Worm (Caenorhabditis elegans): ENCODE results near the gene F47B8.10.

The F47B8.10 gene

ce11 chrV:14358577-14358976, 16.8 kb downstream of the F47B8.10 start, which contains the start of gene Y49A3A.4:
Y49A3A.4 (minus strand) TSS chrV:14358890.
- TF ChIP-seq C34F6.9 (tag; optimal IDR thresholded peaks at IDR 0.05): no peak
- TF ChIP-seq snpc-4 (tag; optimal IDR thresholded peaks at IDR 0.05): peak; percentile 89
- no peak for TF ChIP-seq fos-1 (tag; optimal IDR thresholded peaks at IDR 0.05)
- no peak for TF ChIP-seq nhr-21 (tag; optimal IDR thresholded peaks at IDR 0.05)
- no peak for TF ChIP-seq skn-1 (tag; optimal IDR thresholded peaks at IDR 0.05)

DNA sequence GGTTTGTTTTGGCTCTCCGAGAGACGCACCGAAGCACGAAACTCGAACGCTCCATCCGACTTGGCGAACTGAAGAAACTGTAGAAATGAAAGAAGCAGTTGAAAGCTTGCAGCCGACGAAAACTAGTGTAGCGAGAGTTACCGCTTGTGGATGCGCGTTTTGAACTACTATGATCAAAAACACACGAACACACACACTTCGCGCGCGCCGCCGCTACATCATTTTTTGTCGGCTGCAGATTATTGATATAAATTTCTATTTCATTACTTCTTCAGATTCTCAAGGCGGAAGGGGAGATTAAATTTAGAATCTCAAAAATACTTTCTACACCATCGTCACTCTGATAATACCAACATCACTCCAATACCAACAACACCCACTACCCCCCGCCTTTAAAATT, 20.2 kb downstream of the F47B8.10 start:
- no peak for TF ChIP-seq nhr-25 (tag; optimal IDR thresholded peaks at IDR 0.05)
- no peak for TF ChIP-seq ztf-4 (tag; optimal IDR thresholded peaks at IDR 0.05)
- no peak for TF ChIP-seq nhr-237 (tag; optimal IDR thresholded peaks at IDR 0.05)
- no peak for TF ChIP-seq lin-13 (GFP tag; optimal IDR thresholded peaks at IDR 0.05)
- no peak for TF ChIP-seq lin-11 (tag; optimal IDR thresholded peaks at IDR 0.05)
- TF ChIP-seq ZK546.5 (tag; optimal IDR thresholded peaks at IDR 0.05): no peak
- no peak for TF ChIP-seq lsy-2 (tag; optimal IDR thresholded peaks at IDR 0.05)
- TF ChIP-seq Y55F3AM.14 (GFP tag; optimal IDR thresholded peaks at IDR 0.05): no peak
- TF ChIP-seq dmd-4 (tag; optimal IDR thresholded peaks at IDR 0.05): no peak
- no peak for TF ChIP-seq sem-4 (tag; optimal IDR thresholded peaks at IDR 0.05)
- no peak for TF ChIP-seq nhr-12 (tag; optimal IDR thresholded peaks at IDR 0.05)
- no peak for TF ChIP-seq nhr-23 (tag; optimal IDR thresholded peaks at IDR 0.05)

- TF ChIP-seq sem-4 (tag; optimal IDR thresholded peaks at IDR 0.05) (peak; percentile 6), ztf-11 (tag; optimal IDR thresholded peaks at IDR 0.05) (no peak), lsy-2 (tag; optimal IDR thresholded peaks at IDR 0.05) (peak in 1 of 2 experiments; percentile 74), fos-1 (tag; optimal IDR thresholded peaks at IDR 0.05) (peak; percentile 12), blmp-1 (tag; optimal IDR thresholded peaks at IDR 0.05; ENCODE audit: insufficient read depth) (peak; percentile 64), egl-27 (tag; optimal IDR thresholded peaks at IDR 0.05) (no peak), gmeb-1 (tag; optimal IDR thresholded peaks at IDR 0.05) (no peak)
Observed at ce11 chrV:14364586-14365248, 22.9 kb downstream of the F47B8.10 start.

DNA sequence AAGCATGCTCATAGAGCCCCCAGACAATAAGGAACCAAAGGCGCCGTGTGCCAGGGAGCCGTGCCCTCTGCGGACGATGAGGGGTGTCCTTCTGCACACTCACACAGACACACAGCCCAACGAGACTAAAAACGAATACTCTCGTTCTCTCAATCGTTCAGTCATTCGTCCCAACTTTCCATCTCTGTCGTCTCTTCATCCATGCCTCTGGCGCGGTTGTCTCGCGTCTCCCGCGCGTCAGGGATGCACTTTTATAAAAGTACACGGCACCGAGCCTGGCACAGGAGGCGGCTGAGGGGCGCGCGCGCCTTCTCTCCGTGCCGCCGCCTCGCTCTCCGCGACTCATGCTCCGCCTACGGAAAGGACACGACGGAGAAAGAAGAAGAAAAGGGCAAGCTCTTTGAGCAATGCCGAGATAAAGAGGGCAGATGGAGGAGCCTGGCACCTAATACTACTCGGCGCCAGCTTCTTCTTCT, 24.8 kb downstream of the F47B8.10 start:
- TF ChIP-seq unc-55 (GFP tag; optimal IDR thresholded peaks at IDR 0.05) (peak; percentile 88), mab-5 (tag; optimal IDR thresholded peaks at IDR 0.05) (no peak), nhr-6 (tag; optimal IDR thresholded peaks at IDR 0.05) (no peak), elt-1 (tag; optimal IDR thresholded peaks at IDR 0.05) (no peak), lin-13 (GFP tag; optimal IDR thresholded peaks at IDR 0.05) (peak; percentile 57), nhr-21 (tag; optimal IDR thresholded peaks at IDR 0.05) (peak; percentile 85), sma-3 (GFP tag; optimal IDR thresholded peaks at IDR 0.05) (peak; percentile 46), nhr-23 (tag; optimal IDR thresholded peaks at IDR 0.05) (no peak), mbf-1 (tag; optimal IDR thresholded peaks at IDR 0.05) (no peak), lsy-2 (tag; optimal IDR thresholded peaks at IDR 0.05) (peak in 1 of 2 experiments; percentile 78), ztf-4 (tag; optimal IDR thresholded peaks at IDR 0.05) (no peak), nhr-77 (tag; optimal IDR thresholded peaks at IDR 0.05) (peak; percentile 58), crh-2 (tag; optimal IDR thresholded peaks at IDR 0.05) (peak; percentile 44), C34F6.9 (tag; optimal IDR thresholded peaks at IDR 0.05) (peak; percentile 52), gmeb-1 (tag; optimal IDR thresholded peaks at IDR 0.05) (no peak), unc-39 (tag; optimal IDR thresholded peaks at IDR 0.05) (no peak), elt-3 (tag; optimal IDR thresholded peaks at IDR 0.05) (no peak), Y55F3AM.14 (GFP tag; optimal IDR thresholded peaks at IDR 0.05) (peak; percentile 87), sma-9 (GFP tag; optimal IDR thresholded peaks at IDR 0.05) (peak; percentile 89), sma-9 (tag; optimal IDR thresholded peaks at IDR 0.05) (no peak), sem-4 (tag; optimal IDR thresholded peaks at IDR 0.05) (peak; percentile 69), lin-11 (tag; optimal IDR thresholded peaks at IDR 0.05) (peak; percentile 33), ZK546.5 (tag; optimal IDR thresholded peaks at IDR 0.05) (no peak), blmp-1 (tag; optimal IDR thresholded peaks at IDR 0.05; ENCODE audit: insufficient read depth) (peak; percentile 46), ztf-11 (tag; optimal IDR thresholded peaks at IDR 0.05) (no peak), fos-1 (tag; optimal IDR thresholded peaks at IDR 0.05) (peak; percentile 76), nhr-11 (tag; optimal IDR thresholded peaks at IDR 0.05) (no peak), ceh-16 (tag; optimal IDR thresholded peaks at IDR 0.05) (no peak), egl-27 (tag; optimal IDR thresholded peaks at IDR 0.05) (peak; percentile 55), nhr-237 (tag; optimal IDR thresholded peaks at IDR 0.05) (no peak), nhr-10 (tag; optimal IDR thresholded peaks at IDR 0.05) (no peak), R02D3.7 (tag; optimal IDR thresholded peaks at IDR 0.05) (no peak), zag-1 (tag; optimal IDR thresholded peaks at IDR 0.05) (peak; percentile 82), ama-1 (optimal IDR thresholded peaks at IDR 0.05) (no peak), nhr-129 (tag; optimal IDR thresholded peaks at IDR 0.05) (no peak), aly-2 (tag; optimal IDR thresholded peaks at IDR 0.05) (no peak), unc-62 (GFP tag; optimal IDR thresholded peaks at IDR 0.05) (peak; percentile 72), mdl-1 (tag; optimal IDR thresholded peaks at IDR 0.05) (peak; percentile 39 to 59), F13H6.1 (tag; optimal IDR thresholded peaks at IDR 0.05) (peak; percentile 86), ceh-82 (tag; optimal IDR thresholded peaks at IDR 0.05) (peak; percentile 34), dmd-4 (tag; optimal IDR thresholded peaks at IDR 0.05) (no peak)
